Fruit fly (Drosophila melanogaster) whole organism, pupa: ENCODE measurements around the gene CG8419.

Experiments
- CG12605 ChIP-seq: fragments of 200-800 bp; sonication (Bioruptor generic); IDR thresholded peaks from 2 replicates; pipeline ENCODE4 v1.3.6; 2022; ENCODE audit warnings: missing biosample characterization, missing genetic modification characterization
- CG13204 ChIP-seq: fragments of 200-800 bp; sonication (Bioruptor generic); optimal IDR thresholded peaks from 2 replicates; lab custom pipeline; 2018; ENCODE audit warnings: missing biosample characterization, mild to moderate bottlenecking, missing genetic modification characterization, moderate library complexity
- CG14655 ChIP-seq: fragments of 200-800 bp; sonication (Bioruptor generic); optimal IDR thresholded peaks from 3 replicates; lab custom pipeline; 2017; ENCODE audit warnings: mild to moderate bottlenecking, missing biosample characterization, missing genetic modification reagents, missing genetic modification characterization
- CG15710 ChIP-seq: fragments of 200-800 bp; sonication (Bioruptor generic); optimal IDR thresholded peaks from 2 replicates; lab custom pipeline; 2018; ENCODE audit warnings: missing biosample characterization, mild to moderate bottlenecking, missing genetic modification characterization, moderate library complexity
- CG17806 ChIP-seq: fragments of 200-800 bp; sonication (Bioruptor generic); optimal IDR thresholded peaks from 2 replicates; lab custom pipeline; 2018; ENCODE audit warnings: missing biosample characterization, mild to moderate bottlenecking, missing genetic modification characterization, moderate library complexity
- CG34367 ChIP-seq: fragments of 200-800 bp; sonication (Bioruptor generic); optimal IDR thresholded peaks from 2 replicates; lab custom pipeline; 2018; ENCODE audit warnings: missing biosample characterization, mild to moderate bottlenecking, missing genetic modification characterization
- CG4496 ChIP-seq: fragments of 200-800 bp; sonication (Bioruptor generic); IDR thresholded peaks from 3 replicates; pipeline ENCODE4 v1.3.6; 2022; ENCODE audit warnings: missing biosample characterization, missing genetic modification characterization
- CG8301 ChIP-seq: fragments of 200-800 bp; sonication (Bioruptor generic); optimal IDR thresholded peaks from 2 replicates; lab custom pipeline; 2018; ENCODE audit warnings: missing biosample characterization, mild to moderate bottlenecking, missing genetic modification characterization
- D1 ChIP-seq: fragments of 200-800 bp; sonication (Bioruptor generic); optimal IDR thresholded peaks from 2 replicates; lab custom pipeline; 2018; ENCODE audit warnings: missing biosample characterization, mild to moderate bottlenecking, missing genetic modification characterization, moderate library complexity
- EcR ChIP-seq: fragments of 200-800 bp; sonication (Bioruptor generic); optimal IDR thresholded peaks from 3 replicates; lab custom pipeline; 2019; ENCODE audit warnings: missing biosample characterization, missing genetic modification characterization, mild to moderate bottlenecking, moderate library complexity, missing genetic modification reagents
- Pif1A ChIP-seq: fragments of 200-800 bp; sonication (Bioruptor generic); optimal IDR thresholded peaks from 3 replicates; lab custom pipeline; 2016; ENCODE audit warnings: missing biosample characterization, missing genetic modification characterization
- Pif1B ChIP-seq: fragments of 200-800 bp; sonication (Bioruptor generic); optimal IDR thresholded peaks from 3 replicates; lab custom pipeline; 2016; ENCODE audit warnings: missing biosample characterization, missing genetic modification characterization
- fd96Ca ChIP-seq: fragments of 200-800 bp; sonication (Bioruptor generic); IDR thresholded peaks from 3 replicates; pipeline ENCODE4 v1.3.6; 2022; ENCODE audit warnings: missing biosample characterization, missing genetic modification characterization
- rn ChIP-seq: fragments of 200-800 bp; sonication (Bioruptor generic); IDR thresholded peaks from 2 replicates; pipeline ENCODE4 v1.3.6; 2022; ENCODE audit warnings: missing biosample characterization, missing genetic modification characterization

dm6 chr2L:8164219-8164618 lies 41.8 kb upstream of the CG8419 start:
- TF ChIP-seq Pif1B (GFP tag; lab: Kevin White, UChicago) (no peak), CG12605 (GFP tag; lab: Robert Waterston, UW) (no peak), CG17806 (tag; lab: Kevin White, UChicago) (no peak), CG4496 (GFP tag; lab: Robert Waterston, UW) (no peak), fd96Ca (GFP tag; lab: Robert Waterston, UW) (no peak), CG14655 (GFP tag; lab: Kevin White, UChicago) (no peak), EcR (no peak), Pif1A (no peak), D1 (no peak), CG13204 (no peak), rn (GFP tag; lab: Robert Waterston, UW) (no peak), CG8301 (tag; lab: Kevin White, UChicago) (no peak), CG15710 (tag; lab: Kevin White, UChicago) (no peak), CG34367 (tag; lab: Kevin White, UChicago) (no peak)
